Fruit fly (Drosophila melanogaster) whole organism, embryonic: ENCODE results near the gene Rilpl.

Source experiments
- CG10543 ChIP-seq: fragments of 200-800 bp; sonication (Bioruptor generic); optimal IDR thresholded peaks from 3 replicates; lab custom pipeline; 2017; ENCODE audit warnings: missing biosample characterization, mild to moderate bottlenecking, missing genetic modification characterization, moderate library complexity
- CG10979 ChIP-seq: fragments of 200-800 bp; sonication (Bioruptor generic); optimal IDR thresholded peaks from 2 replicates; lab custom pipeline; 2018; ENCODE audit warnings: missing biosample characterization, mild to moderate bottlenecking, missing genetic modification characterization, moderate library complexity
- CG11247 ChIP-seq: fragments of 200-800 bp; sonication (Bioruptor generic); IDR thresholded peaks from 2 replicates; pipeline ENCODE4 v1.3.6; 2022; ENCODE audit warnings: missing biosample characterization, missing genetic modification characterization
- CG11723 ChIP-seq: fragments of 200-800 bp; sonication (Bioruptor generic); optimal IDR thresholded peaks from 2 replicates; lab custom pipeline; 2017; ENCODE audit warnings: missing biosample characterization, mild to moderate bottlenecking, missing genetic modification characterization
- CG12299 ChIP-seq: fragments of 200-800 bp; sonication (Bioruptor generic); optimal IDR thresholded peaks from 2 replicates; lab custom pipeline; 2018; ENCODE audit warnings: missing biosample characterization, mild to moderate bottlenecking, missing genetic modification characterization
- CG13894 ChIP-seq: fragments of 200-800 bp; sonication (Bioruptor generic); optimal IDR thresholded peaks from 3 replicates; lab custom pipeline; 2018; ENCODE audit warnings: missing biosample characterization, mild to moderate bottlenecking, missing genetic modification characterization, moderate library complexity
- CG15011 ChIP-seq: fragments of 200-800 bp; sonication (Bioruptor generic); optimal IDR thresholded peaks from 3 replicates; lab custom pipeline; 2018; ENCODE audit warnings: missing biosample characterization, mild to moderate bottlenecking, missing genetic modification characterization
- CG2202 ChIP-seq: fragments of 200-800 bp; sonication (Bioruptor generic); optimal IDR thresholded peaks from 2 replicates; lab custom pipeline; 2018; ENCODE audit warnings: missing biosample characterization, mild to moderate bottlenecking, missing genetic modification characterization
- CG31441 ChIP-seq: fragments of 200-800 bp; sonication (Bioruptor generic); IDR thresholded peaks from 2 replicates; pipeline ENCODE4 v1.3.6; 2022; ENCODE audit warnings: missing biosample characterization, missing genetic modification characterization
- CG5953 ChIP-seq: fragments of 200-800 bp; sonication (Bioruptor generic); IDR thresholded peaks from 2 replicates; pipeline ENCODE4 v1.3.6; 2022; ENCODE audit warnings: missing biosample characterization, missing genetic modification characterization
- CG8478 ChIP-seq: fragments of >200 bp; optimal IDR thresholded peaks from 2 replicates; lab custom pipeline; 2018
- CoRest ChIP-seq: fragments of 200-800 bp; sonication (Bioruptor generic); optimal IDR thresholded peaks from 3 replicates; lab custom pipeline; 2018; ENCODE audit warnings: missing biosample characterization, mild to moderate bottlenecking, missing genetic modification characterization, moderate library complexity
- Deaf1 ChIP-seq: fragments of 200-800 bp; optimal IDR thresholded peaks from 3 replicates; lab custom pipeline; 2019; ENCODE audit warnings: missing biosample characterization, mild to moderate bottlenecking, missing genetic modification characterization, moderate library complexity
- Dref ChIP-seq: fragments of 200-800 bp; sonication (Bioruptor generic); IDR thresholded peaks from 2 replicates; pipeline ENCODE4 v1.3.6; 2022; ENCODE audit warnings: missing biosample characterization, missing genetic modification characterization
- GATAe ChIP-seq: fragments of 200-800 bp; sonication (Bioruptor generic); conservative IDR thresholded peaks from 2 replicates; pipeline ENCODE4 v1.3.6; 2022; ENCODE audit warnings: missing biosample characterization, missing genetic modification characterization
- H2.0 ChIP-seq: fragments of 200-800 bp; sonication (Bioruptor generic); IDR thresholded peaks from 2 replicates; pipeline ENCODE4 v1.3.6; 2022; ENCODE audit warnings: missing biosample characterization, missing genetic modification characterization
- HHEX ChIP-seq: fragments of 200-800 bp; sonication (Bioruptor generic); optimal IDR thresholded peaks from 3 replicates; lab custom pipeline; 2017; ENCODE audit warnings: missing biosample characterization, mild to moderate bottlenecking, missing genetic modification characterization, missing genetic modification reagents
- HLH54F ChIP-seq: fragments of 200-800 bp; sonication (Bioruptor generic); optimal IDR thresholded peaks from 3 replicates; lab custom pipeline; 2016; ENCODE audit warnings: missing biosample characterization, missing genetic modification characterization
- HmgZ ChIP-seq: fragments of 200-800 bp; sonication (Bioruptor generic); optimal IDR thresholded peaks from 2 replicates; lab custom pipeline; 2018; ENCODE audit warnings: missing biosample characterization, mild to moderate bottlenecking, missing genetic modification characterization
- Jarid2 ChIP-seq: fragments of 200-800 bp; sonication (Bioruptor generic); optimal IDR thresholded peaks from 3 replicates; lab custom pipeline; 2017; ENCODE audit warnings: mild to moderate bottlenecking, missing biosample characterization, missing genetic modification reagents, missing genetic modification characterization
- Spps ChIP-seq: fragments of 200-800 bp; sonication (Bioruptor generic); optimal IDR thresholded peaks from 2 replicates; lab custom pipeline; 2018; ENCODE audit warnings: missing biosample characterization, mild to moderate bottlenecking, missing genetic modification characterization
- Sry-δ ChIP-seq: fragments of 200-800 bp; sonication (Bioruptor generic); optimal IDR thresholded peaks from 2 replicates; lab custom pipeline; 2016; ENCODE audit warnings: missing biosample characterization, missing genetic modification characterization
- amos ChIP-seq: fragments of 200-800 bp; sonication (Bioruptor generic); IDR thresholded peaks from 2 replicates; pipeline ENCODE4 v1.3.6; 2022; ENCODE audit warnings: missing biosample characterization, missing genetic modification characterization; ENCODE audit not compliant: partially characterized antibody
- chinmo ChIP-seq: fragments of 200-800 bp; sonication (Bioruptor generic); IDR thresholded peaks from 4 replicates; pipeline ENCODE4 v1.3.6; 2022; ENCODE audit warnings: missing biosample characterization, missing genetic modification characterization; ENCODE audit not compliant: partially characterized antibody
- crol ChIP-seq: fragments of 200-800 bp; sonication (Bioruptor generic); IDR thresholded peaks from 2 replicates; pipeline ENCODE4 v1.3.6; 2022; ENCODE audit warnings: missing biosample characterization, missing genetic modification characterization
- crp ChIP-seq, 2 experiments: fragments of 200-800 bp; sonication (Bioruptor generic); optimal IDR thresholded peaks; 2 replicates in 1 of 2; 3 replicates in 1 of 2; lab custom pipeline; 2017; ENCODE audit warnings: missing biosample characterization in 2 of 2, missing genetic modification characterization in 2 of 2, mild to moderate bottlenecking in 1 of 2, moderate library complexity in 1 of 2
- exex ChIP-seq: fragments of 200-800 bp; sonication (Bioruptor generic); optimal IDR thresholded peaks from 4 replicates; lab custom pipeline; 2018; ENCODE audit warnings: missing biosample characterization, mild to moderate bottlenecking, missing genetic modification characterization, moderate library complexity
- gcm2 ChIP-seq: fragments of 200-800 bp; sonication (Bioruptor generic); optimal IDR thresholded peaks from 2 replicates; lab custom pipeline; 2016; ENCODE audit warnings: missing biosample characterization, missing genetic modification characterization
- grau ChIP-seq: fragments of 200-800 bp; optimal IDR thresholded peaks from 3 replicates; lab custom pipeline; 2019; ENCODE audit warnings: missing biosample characterization, mild to moderate bottlenecking, missing genetic modification characterization, moderate library complexity
- grn ChIP-seq: fragments of 200-800 bp; sonication (Bioruptor generic); optimal IDR thresholded peaks from 3 replicates; lab custom pipeline; 2017; ENCODE audit warnings: missing biosample characterization, missing genetic modification characterization
- insv ChIP-seq, 2 experiments: fragments of 200-800 bp; sonication (Bioruptor generic); optimal IDR thresholded peaks; 3 replicates each; lab custom pipeline; 2016 to 2018; ENCODE audit warnings: missing biosample characterization in 2 of 2, missing genetic modification characterization in 2 of 2
- kah ChIP-seq: fragments of 200-800 bp; sonication (Bioruptor generic); optimal IDR thresholded peaks from 2 replicates; lab custom pipeline; 2018; ENCODE audit warnings: missing biosample characterization, mild to moderate bottlenecking, missing genetic modification characterization
- kay ChIP-seq: fragments of 200-800 bp; sonication (Bioruptor generic); optimal IDR thresholded peaks from 2 replicates; lab custom pipeline; 2016; ENCODE audit warnings: missing biosample characterization, missing genetic modification characterization
- ken ChIP-seq: fragments of 200-800 bp; sonication (Bioruptor generic); IDR thresholded peaks from 3 replicates; pipeline ENCODE4 v1.3.6; 2022; ENCODE audit warnings: missing biosample characterization, missing genetic modification characterization
- kni ChIP-seq: fragments of 200-800 bp; sonication (Bioruptor generic); optimal IDR thresholded peaks from 3 replicates; lab custom pipeline; 2017; ENCODE audit warnings: mild to moderate bottlenecking, missing biosample characterization, missing genetic modification reagents, missing genetic modification characterization
- lab ChIP-seq: fragments of 200-800 bp; sonication (Bioruptor generic); optimal IDR thresholded peaks from 3 replicates; lab custom pipeline; 2017; ENCODE audit warnings: missing biosample characterization, missing genetic modification characterization, mild to moderate bottlenecking, moderate library complexity, missing genetic modification reagents
- maf-S ChIP-seq: fragments of 200-800 bp; sonication (Bioruptor generic); optimal IDR thresholded peaks from 2 replicates; lab custom pipeline; 2016; ENCODE audit warnings: missing biosample characterization, missing genetic modification characterization
- mirr ChIP-seq: fragments of 200-800 bp; sonication (Bioruptor generic); optimal IDR thresholded peaks from 3 replicates; lab custom pipeline; 2018; ENCODE audit warnings: missing biosample characterization, mild to moderate bottlenecking, missing genetic modification characterization
- sd ChIP-seq: fragments of 200-800 bp; sonication (Bioruptor generic); optimal IDR thresholded peaks from 3 replicates; lab custom pipeline; 2018; ENCODE audit warnings: missing biosample characterization, mild to moderate bottlenecking, missing genetic modification characterization, moderate library complexity
- sug ChIP-seq: fragments of 200-800 bp; optimal IDR thresholded peaks from 2 replicates; lab custom pipeline; 2019; ENCODE audit warnings: missing biosample characterization, mild to moderate bottlenecking, missing genetic modification characterization, moderate library complexity

The Rilpl gene

DNA sequence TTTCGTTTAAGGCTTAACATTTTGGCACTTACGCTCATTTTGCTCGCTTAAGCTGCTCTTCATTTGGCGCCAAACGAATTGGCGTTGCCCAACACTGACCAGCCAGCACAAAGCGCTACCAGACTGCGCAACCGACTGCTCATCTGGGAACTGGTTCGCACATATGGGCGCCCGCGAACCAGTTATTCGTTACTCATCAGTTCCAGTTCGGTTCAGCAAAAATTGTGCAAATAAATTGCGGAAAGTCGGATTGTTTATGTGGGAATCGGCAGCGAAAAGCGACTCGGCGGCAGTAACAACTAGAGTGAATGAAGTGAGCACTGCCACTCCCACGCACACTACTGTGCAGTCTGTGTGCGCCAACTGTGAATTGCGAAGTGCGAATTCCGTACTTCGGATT is at the start of gene Rilpl (continued):
- TF ChIP-seq gcm2 (no peak), kni (GFP tag; lab: Kevin White, UChicago) (no peak), CG11247 (GFP tag; lab: Robert Waterston, UW) (no peak), grau (tag; lab: Kevin White, UChicago) (peak; percentile 24), H2.0 (GFP tag; lab: Robert Waterston, UW) (no peak; the same call in 1 of the 2 replicates), Sry-δ (peak; percentile 40), maf-S (GFP tag; lab: Kevin White, UChicago) (no peak), CG5953 (no peak), ken (GFP tag; lab: Robert Waterston, UW) (0 out of 3 replicates have a peak, but pooled peaks have one; percentile 24), CG15011 (GFP tag; lab: Kevin White, UChicago) (no peak), CoRest (tag; lab: Kevin White, UChicago) (peak; percentile 37), CG13894 (peak; percentile 27), crp (GFP tag; optimal IDR thresholded peaks at IDR 0.05; lab: Kevin White, UChicago) (peak in 1 of 2 experiments; percentile 81), CG11723 (GFP tag; lab: Kevin White, UChicago) (no peak), CG12299 (tag; lab: Kevin White, UChicago) (no peak), amos (peak; percentile 68; the same call in 1 of the 2 replicates), kah (no peak), CG8478 (lab: Kevin White, UChicago) (no peak), Spps (no peak)

DNA sequence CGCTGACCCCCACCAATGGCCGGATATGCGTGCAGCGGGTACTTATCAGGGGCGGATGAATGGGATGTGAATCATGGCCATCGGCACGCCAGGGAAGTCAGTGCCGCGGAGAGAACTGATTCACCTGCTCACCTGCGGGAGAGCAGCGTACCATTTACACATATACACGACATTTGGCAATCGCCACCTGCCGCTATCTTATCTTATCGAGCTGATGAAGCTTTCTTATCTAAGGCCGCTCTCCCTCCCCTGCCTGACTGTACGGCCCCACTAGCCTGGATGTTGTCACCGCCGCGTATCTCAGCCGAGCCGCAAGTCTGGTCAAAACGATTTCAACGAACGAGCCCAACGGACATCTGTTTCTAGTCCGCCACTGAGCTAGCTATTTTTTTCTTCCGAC is 46.6 kb upstream of the Rilpl start, which contains the start of gene Tsp2A:
TSS of gene Tsp2A (plus strand) at position 298 of the 400 bp plus-strand sequence.
- TF ChIP-seq lab (GFP tag; lab: Kevin White, UChicago) (peak; percentile 6), Jarid2 (GFP tag; lab: Kevin White, UChicago) (no peak), sd (tag; lab: Kevin White, UChicago) (peak; percentile 17), crol (peak; percentile 76), HHEX (GFP tag; lab: Kevin White, UChicago) (no peak), CG10543 (GFP tag; lab: Kevin White, UChicago) (peak; percentile 39), sug (tag; lab: Kevin White, UChicago) (peak; percentile 33), Dref (GFP tag; lab: Robert Waterston, UW) (0 out of 2 replicates have a peak, but pooled peaks have one; percentile 2), insv (GFP tag; optimal IDR thresholded peaks at IDR 0.05; lab: Kevin White, UChicago) (no peak), HLH54F (no peak), CG10979 (tag; lab: Kevin White, UChicago) (no peak), CG2202 (tag; lab: Kevin White, UChicago) (no peak), kay (GFP tag; lab: Kevin White, UChicago) (peak; percentile 18), Deaf1 (tag; lab: Kevin White, UChicago) (peak; percentile 24), mirr (peak; percentile 53), grn (GFP tag; lab: Kevin White, UChicago) (peak; percentile 17), CG31441 (GFP tag; lab: Robert Waterston, UW) (no peak), exex (tag; lab: Kevin White, UChicago) (peak; percentile 20), chinmo (GFP tag; lab: Robert Waterston, UW) (0 out of 4 replicates have a peak, but pooled peaks have one; percentile 58), HmgZ (tag; lab: Kevin White, UChicago) (peak; percentile 9), GATAe (GFP tag; lab: Robert Waterston, UW) (peak; percentile 99)
- TF ChIP-seq, all 482 proteins: peak for 14
